Worm (Caenorhabditis elegans): Measurements from ENCODE around the gene F23B12.4.

- no peak for TF ChIP-seq ztf-23 (GFP tag; IDR thresholded peaks at IDR 0.05)
- no peak for TF ChIP-seq flt-1 (GFP tag; IDR thresholded peaks at IDR 0.05)
Observed at ce11 chrV:14417735-14418134, 23.2 kb upstream of the F23B12.4 start, which contains the start of the genes nxf-2 and set-31.
